Fruit fly (Drosophila melanogaster): Measurements from ENCODE around the gene knk.

The knk gene

dm6 chr3R:10125477-10125876 is at the start of gene knk:
Gene knk, minus strand, starts transcription at chr3R:10125664.
- TF ChIP-seq EcR (GFP tag; optimal IDR thresholded peaks at IDR 0.05), result no peak
- TF ChIP-seq CG8478 (optimal IDR thresholded peaks at IDR 0.05), result no peak

- TF ChIP-seq psq (optimal IDR thresholded peaks at IDR 0.05), result no peak
- no peak for TF ChIP-seq pan (optimal IDR thresholded peaks at IDR 0.05)
- no peak for TF ChIP-seq Dll (optimal IDR thresholded peaks at IDR 0.05)
- TF ChIP-seq usp (GFP tag; optimal IDR thresholded peaks at IDR 0.05), result no peak
- TF ChIP-seq CG8478 (optimal IDR thresholded peaks at IDR 0.05), result no peak
- no peak for TF ChIP-seq EcR (GFP tag; optimal IDR thresholded peaks at IDR 0.05)
Measured at dm6 chr3R:10170356-10170876, 45.0 kb upstream of the knk start, which contains the start of gene Best1. Gene Best1, minus strand, starts transcription at chr3R:10170487.

- TF ChIP-seq pan (optimal IDR thresholded peaks at IDR 0.05) (no peak), EcR (GFP tag; optimal IDR thresholded peaks at IDR 0.05) (peak in 1 of 2 experiments; percentile 70)
Measured at dm6 chr3R:10169124-10169766, 43.8 kb upstream of the knk start.

dm6 chr3R:10168483-10169064 is 43.1 kb upstream of the knk start:
- TF ChIP-seq CG8478 (optimal IDR thresholded peaks at IDR 0.05) (no peak), psq (optimal IDR thresholded peaks at IDR 0.05) (no peak), Dll (optimal IDR thresholded peaks at IDR 0.05) (no peak), pan (optimal IDR thresholded peaks at IDR 0.05) (no peak), EcR (GFP tag; optimal IDR thresholded peaks at IDR 0.05) (no peak), usp (GFP tag; optimal IDR thresholded peaks at IDR 0.05) (no peak)

- TF ChIP-seq EcR (GFP tag; optimal IDR thresholded peaks at IDR 0.05) (no peak), psq (optimal IDR thresholded peaks at IDR 0.05) (no peak)
Measured at dm6 chr3R:10167280-10167679, 41.8 kb upstream of the knk start.

dm6 chr3R:10166334-10166733 is 40.9 kb upstream of the knk start:
- TF ChIP-seq Dll (optimal IDR thresholded peaks at IDR 0.05), result no peak
- no peak for TF ChIP-seq pan (optimal IDR thresholded peaks at IDR 0.05)
- TF ChIP-seq EcR (GFP tag; optimal IDR thresholded peaks at IDR 0.05), result no peak
- TF ChIP-seq psq (optimal IDR thresholded peaks at IDR 0.05), result no peak
- TF ChIP-seq usp (GFP tag; optimal IDR thresholded peaks at IDR 0.05), result no peak
- TF ChIP-seq CG8478 (optimal IDR thresholded peaks at IDR 0.05), result no peak

- TF ChIP-seq usp (GFP tag; optimal IDR thresholded peaks at IDR 0.05) (no peak), Dll (optimal IDR thresholded peaks at IDR 0.05) (no peak), CG8478 (optimal IDR thresholded peaks at IDR 0.05) (no peak), pan (optimal IDR thresholded peaks at IDR 0.05) (no peak), EcR (GFP tag; optimal IDR thresholded peaks at IDR 0.05) (no peak), psq (optimal IDR thresholded peaks at IDR 0.05) (no peak)
Measured at dm6 chr3R:10161163-10161562, 35.7 kb upstream of the knk start, which contains the start of gene CG6254. Gene CG6254, minus strand, starts transcription at chr3R:10161331.

- TF ChIP-seq psq (optimal IDR thresholded peaks at IDR 0.05), result no peak
- no peak for TF ChIP-seq usp (GFP tag; optimal IDR thresholded peaks at IDR 0.05)
- no peak for TF ChIP-seq EcR (GFP tag; optimal IDR thresholded peaks at IDR 0.05)
- no peak for TF ChIP-seq Dll (optimal IDR thresholded peaks at IDR 0.05)
- no peak for TF ChIP-seq CG8478 (optimal IDR thresholded peaks at IDR 0.05)
- TF ChIP-seq pan (optimal IDR thresholded peaks at IDR 0.05), result no peak
Measured at dm6 chr3R:10153957-10154685, 28.7 kb upstream of the knk start.

- no peak for TF ChIP-seq psq (optimal IDR thresholded peaks at IDR 0.05)
- TF ChIP-seq EcR (GFP tag; optimal IDR thresholded peaks at IDR 0.05), result no peak
- TF ChIP-seq CG8478 (optimal IDR thresholded peaks at IDR 0.05), result no peak
- no peak for TF ChIP-seq usp (GFP tag; optimal IDR thresholded peaks at IDR 0.05)
- TF ChIP-seq Dll (optimal IDR thresholded peaks at IDR 0.05), result no peak
- no peak for TF ChIP-seq pan (optimal IDR thresholded peaks at IDR 0.05)
Measured at dm6 chr3R:10151830-10152513, 26.5 kb upstream of the knk start, which contains the start of gene CG34303. Gene CG34303, minus strand, starts transcription at chr3R:10151880.

- TF ChIP-seq pan (optimal IDR thresholded peaks at IDR 0.05) (no peak), CG8478 (optimal IDR thresholded peaks at IDR 0.05) (no peak), EcR (GFP tag; optimal IDR thresholded peaks at IDR 0.05) (no peak), Dll (optimal IDR thresholded peaks at IDR 0.05) (no peak)
Measured at dm6 chr3R:10150555-10150954, 25.1 kb upstream of the knk start.

dm6 chr3R:10149667-10150398 is 24.4 kb upstream of the knk start:
- TF ChIP-seq psq (optimal IDR thresholded peaks at IDR 0.05) (no peak), Dll (optimal IDR thresholded peaks at IDR 0.05) (no peak), pan (optimal IDR thresholded peaks at IDR 0.05) (no peak), EcR (GFP tag; optimal IDR thresholded peaks at IDR 0.05) (no peak), usp (GFP tag; optimal IDR thresholded peaks at IDR 0.05) (no peak), CG8478 (optimal IDR thresholded peaks at IDR 0.05) (no peak)

All from whole organism.